Worm (Caenorhabditis elegans) whole organism, late embryonic: ENCODE measurements around the gene C36B7.2.

Experiments used
- F13H6.1 ChIP-seq: sonication (generic microtip); optimal IDR thresholded peaks from 2 replicates; lab custom pipeline; 2016; ENCODE audit warnings: missing genetic modification characterization, missing compliant biosample characterization
- K09A11.1 ChIP-seq: sonication (generic microtip); optimal IDR thresholded peaks from 2 replicates; lab custom pipeline; 2017; ENCODE audit warnings: antibody characterized with exemption, mild to moderate bottlenecking, missing genetic modification characterization, missing compliant biosample characterization; ENCODE audit not compliant: insufficient read depth
- T23F11.4 ChIP-seq: fragments of 200-800 bp; sonication (Bioruptor generic); optimal IDR thresholded peaks from 2 replicates; lab custom pipeline; 2018; ENCODE audit warnings: mild to moderate bottlenecking, missing genetic modification characterization, missing compliant biosample characterization
- Y22D7AL.16 ChIP-seq: sonication (generic microtip); optimal IDR thresholded peaks from 2 replicates; lab custom pipeline; 2016; ENCODE audit warnings: missing genetic modification characterization, missing compliant biosample characterization
- ahr-1 ChIP-seq: sonication (generic microtip); optimal IDR thresholded peaks from 2 replicates; lab custom pipeline; 2016; ENCODE audit warnings: missing genetic modification characterization, missing compliant biosample characterization
- ama-1 ChIP-seq: fragments of 150-350 bp; optimal IDR thresholded peaks from 2 replicates; lab custom pipeline; 2014
- ceh-14 ChIP-seq: sonication (generic microtip); optimal IDR thresholded peaks from 2 replicates; lab custom pipeline; 2016; ENCODE audit warnings: missing genotype, missing genetic modification characterization, missing compliant biosample characterization
- ceh-2 ChIP-seq: sonication (generic microtip); optimal IDR thresholded peaks from 2 replicates; lab custom pipeline; 2016; ENCODE audit warnings: missing genotype, missing genetic modification characterization, missing compliant biosample characterization
- ceh-24 ChIP-seq: sonication (generic microtip); optimal IDR thresholded peaks from 2 replicates; lab custom pipeline; 2016; ENCODE audit warnings: mild to moderate bottlenecking, missing genetic modification characterization, missing compliant biosample characterization
- ceh-34 ChIP-seq: sonication (generic microtip); optimal IDR thresholded peaks from 2 replicates; lab custom pipeline; 2016; ENCODE audit warnings: mild to moderate bottlenecking, missing genetic modification characterization, missing compliant biosample characterization
- ceh-45 ChIP-seq: fragments of 200-800 bp; sonication (Bioruptor generic); IDR thresholded peaks from 2 replicates; pipeline ENCODE4 v1.3.6; 2022; ENCODE audit warnings: missing genetic modification reagents, missing genetic modification characterization, missing compliant biosample characterization
- ceh-48 ChIP-seq: sonication (generic microtip); optimal IDR thresholded peaks from 2 replicates; lab custom pipeline; 2016; ENCODE audit warnings: missing genetic modification characterization, inconsistent platforms, missing compliant biosample characterization
- ceh-6 ChIP-seq: fragments of 200-800 bp; sonication (Bioruptor generic); optimal IDR thresholded peaks from 2 replicates; lab custom pipeline; 2018; ENCODE audit warnings: mild to moderate bottlenecking, missing genetic modification characterization, missing compliant biosample characterization
- ceh-9 ChIP-seq: sonication (generic microtip); optimal IDR thresholded peaks from 2 replicates; lab custom pipeline; 2016; ENCODE audit warnings: mild to moderate bottlenecking, missing genetic modification characterization, inconsistent platforms, missing compliant biosample characterization
- che-1 ChIP-seq: sonication (generic microtip); optimal IDR thresholded peaks from 2 replicates; lab custom pipeline; 2016; ENCODE audit warnings: mild to moderate bottlenecking, missing genetic modification characterization, missing compliant biosample characterization
- dmd-4 ChIP-seq: sonication (generic microtip); optimal IDR thresholded peaks from 2 replicates; lab custom pipeline; 2016; ENCODE audit warnings: borderline replicate concordance, missing genetic modification characterization, missing compliant biosample characterization
- dve-1 ChIP-seq: sonication (generic microtip); optimal IDR thresholded peaks from 2 replicates; lab custom pipeline; 2017; ENCODE audit warnings: antibody characterized with exemption, mild to moderate bottlenecking, missing genetic modification characterization, missing compliant biosample characterization
- elt-2 ChIP-seq: sonication (generic microtip); optimal IDR thresholded peaks from 2 replicates; lab custom pipeline; 2016; ENCODE audit warnings: missing genetic modification reagents, missing genetic modification characterization, missing compliant biosample characterization
- fax-1 ChIP-seq: sonication (generic microtip); optimal IDR thresholded peaks from 2 replicates; lab custom pipeline; 2016; ENCODE audit warnings: missing genotype, missing genetic modification characterization, missing compliant biosample characterization
- fkh-6 ChIP-seq: sonication (generic microtip); optimal IDR thresholded peaks from 2 replicates; lab custom pipeline; 2016; ENCODE audit warnings: missing genetic modification characterization, missing compliant biosample characterization
- gmeb-2 ChIP-seq: sonication (generic microtip); optimal IDR thresholded peaks from 2 replicates; lab custom pipeline; 2016; ENCODE audit warnings: missing genetic modification characterization, inconsistent platforms, missing compliant biosample characterization
- hlh-15 ChIP-seq: sonication (generic microtip); optimal IDR thresholded peaks from 2 replicates; lab custom pipeline; 2016; ENCODE audit warnings: missing genetic modification characterization, missing compliant biosample characterization
- hlh-30 ChIP-seq: sonication (generic microtip); optimal IDR thresholded peaks from 2 replicates; lab custom pipeline; 2017; ENCODE audit warnings: antibody characterized with exemption, missing genetic modification characterization, missing compliant biosample characterization; ENCODE audit not compliant: insufficient read depth
- hlh-6 ChIP-seq: sonication (generic microtip); optimal IDR thresholded peaks from 2 replicates; lab custom pipeline; 2016; ENCODE audit warnings: missing genotype, missing genetic modification characterization, missing compliant biosample characterization
- hlh-8 ChIP-seq: sonication (generic microtip); optimal IDR thresholded peaks from 2 replicates; lab custom pipeline; 2016; ENCODE audit warnings: missing genotype, missing genetic modification characterization, missing compliant biosample characterization
- nhr-11 ChIP-seq: fragments of 150-350 bp; optimal IDR thresholded peaks from 2 replicates; lab custom pipeline; 2014; ENCODE audit warnings: missing biosample characterization, missing genetic modification characterization
- nhr-232 ChIP-seq: sonication (generic microtip); optimal IDR thresholded peaks from 2 replicates; lab custom pipeline; 2016; ENCODE audit warnings: missing genetic modification characterization, missing compliant biosample characterization
- npax-4 ChIP-seq: sonication (generic microtip); optimal IDR thresholded peaks from 2 replicates; lab custom pipeline; 2016; ENCODE audit warnings: missing genetic modification characterization, missing compliant biosample characterization
- odd-2 ChIP-seq: sonication (generic microtip); optimal IDR thresholded peaks from 2 replicates; lab custom pipeline; 2017; ENCODE audit warnings: antibody characterized with exemption, mild to moderate bottlenecking, missing genetic modification characterization, missing compliant biosample characterization
- pat-9 ChIP-seq: fragments of 200-800 bp; sonication (Bioruptor generic); optimal IDR thresholded peaks from 2 replicates; lab custom pipeline; 2018; ENCODE audit warnings: mild to moderate bottlenecking, missing genetic modification characterization, moderate library complexity, missing compliant biosample characterization
- pax-1 ChIP-seq: fragments of 150-350 bp; optimal IDR thresholded peaks from 2 replicates; lab custom pipeline; 2014; ENCODE audit warnings: missing biosample characterization, missing genetic modification characterization
- pqm-1 ChIP-seq: sonication (generic microtip); optimal IDR thresholded peaks from 2 replicates; lab custom pipeline; 2016; ENCODE audit warnings: missing genetic modification characterization, missing compliant biosample characterization
- pros-1 ChIP-seq: fragments of 150-350 bp; optimal IDR thresholded peaks from 2 replicates; lab custom pipeline; 2014; ENCODE audit warnings: missing biosample characterization, missing genetic modification reagents, missing genetic modification characterization
- rnt-1 ChIP-seq: sonication (generic microtip); optimal IDR thresholded peaks from 2 replicates; lab custom pipeline; 2016; ENCODE audit warnings: missing genetic modification characterization, missing compliant biosample characterization
- sox-2 ChIP-seq: fragments of 200-800 bp; sonication (Bioruptor generic); IDR thresholded peaks from 2 replicates; pipeline ENCODE4 v1.3.6; 2022; ENCODE audit warnings: missing genetic modification reagents, missing genetic modification characterization, missing compliant biosample characterization
- sox-4 ChIP-seq: sonication (generic microtip); optimal IDR thresholded peaks from 2 replicates; lab custom pipeline; 2017; ENCODE audit warnings: mild to moderate bottlenecking, missing genetic modification characterization, inconsistent platforms, missing compliant biosample characterization
- tbx-2 ChIP-seq: sonication (generic microtip); optimal IDR thresholded peaks from 2 replicates; lab custom pipeline; 2016; ENCODE audit warnings: missing genetic modification characterization, missing compliant biosample characterization
- ttx-3 ChIP-seq: sonication (generic microtip); optimal IDR thresholded peaks from 2 replicates; lab custom pipeline; 2016; ENCODE audit warnings: missing genetic modification reagents, missing genetic modification characterization, missing compliant biosample characterization
- unc-3 ChIP-seq, 2 experiments: fragments of 200-800 bp in 1 of 2; sonication (Bioruptor generic) in 1 of 2; sonication (generic microtip) in 1 of 2; conservative IDR thresholded peaks in 1 of 2; optimal IDR thresholded peaks in 1 of 2; 2 replicates each; pipeline versions ENCODE4 v1.3.6 to Lab custom; 2016 to 2022; ENCODE audit warnings: missing compliant biosample characterization in 2 of 2, missing genetic modification characterization in 2 of 2, missing genetic modification reagents in 1 of 2
- unc-42 ChIP-seq: sonication (generic microtip); optimal IDR thresholded peaks from 2 replicates; lab custom pipeline; 2016; ENCODE audit warnings: missing genotype, missing genetic modification characterization, missing compliant biosample characterization
- unc-55 ChIP-seq: sonication (generic microtip); optimal IDR thresholded peaks from 2 replicates; lab custom pipeline; 2017; ENCODE audit warnings: missing biosample characterization, missing genetic modification reagents, missing genetic modification characterization

The C36B7.2 gene

ce11 chrX:7143515-7143914, 37.3 kb downstream of the C36B7.2 start, which contains the start of gene alh-10:
Gene alh-10, minus strand, starts transcription at chrX:7143641.
- TF ChIP-seq elt-2, result peak; percentile 27
- no peak for TF ChIP-seq nhr-232
- no peak for TF ChIP-seq fax-1 (tag; lab: Kevin White, UChicago)

ce11 chrX:7149670-7150069, 43.5 kb downstream of the C36B7.2 start:
- TF ChIP-seq unc-42 (tag; lab: Kevin White, UChicago), result no peak
- no peak for TF ChIP-seq fkh-6 (tag; lab: Kevin White, UChicago)
- TF ChIP-seq elt-2, result no peak
- no peak for TF ChIP-seq tbx-2 (tag; lab: Kevin White, UChicago)
- TF ChIP-seq hlh-30, result no peak

ce11 chrX:7151189-7151857, 45.1 kb downstream of the C36B7.2 start, which contains the start of gene lam-2:
Gene lam-2, minus strand, starts transcription at chrX:7151239.
- TF ChIP-seq pros-1 (tag; lab: Kevin White, UChicago) (no peak), elt-2 (peak; percentile 23), pax-1 (tag; lab: Kevin White, UChicago) (peak; percentile 37), hlh-8 (tag; lab: Kevin White, UChicago) (peak; percentile 83), ceh-2 (tag; lab: Kevin White, UChicago) (no peak)

- TF ChIP-seq hlh-6 (tag; lab: Kevin White, UChicago) (no peak), odd-2 (tag; lab: Kevin White, UChicago) (no peak), hlh-8 (tag; lab: Kevin White, UChicago) (no peak), sox-2 (GFP tag; lab: Robert Waterston, UW) (no peak), ceh-48 (no peak), ceh-14 (tag; lab: Kevin White, UChicago) (no peak), ama-1 (lab: Kevin White, UChicago) (no peak), elt-2 (peak; percentile 90), hlh-15 (no peak), dve-1 (tag; lab: Kevin White, UChicago) (no peak), che-1 (tag; lab: Kevin White, UChicago) (no peak), Y22D7AL.16 (tag; lab: Kevin White, UChicago) (no peak), tbx-2 (tag; lab: Kevin White, UChicago) (peak; percentile 2)
These were observed 45.8 kb downstream of the C36B7.2 start for ce11 chrX:7151976-7152528.

- TF ChIP-seq ahr-1 (tag; lab: Kevin White, UChicago), result no peak
- peak; percentile 21 for TF ChIP-seq unc-55 (GFP tag; lab: Kevin White, UChicago)
- no peak for TF ChIP-seq T23F11.4 (GFP tag; lab: Kevin White, UChicago)
- TF ChIP-seq ceh-45 (GFP tag; lab: Robert Waterston, UW), result no peak
- no peak for TF ChIP-seq gmeb-2 (tag; lab: Kevin White, UChicago)
- TF ChIP-seq ceh-48, result no peak
- TF ChIP-seq unc-3 (GFP tag; conservative IDR thresholded peaks at IDR 0.05; lab: Robert Waterston, UW), result no peak
- no peak for TF ChIP-seq unc-3 (tag; optimal IDR thresholded peaks at IDR 0.05; lab: Kevin White, UChicago)
- peak; percentile 44 for TF ChIP-seq tbx-2 (tag; lab: Kevin White, UChicago)
- peak; percentile 15 for TF ChIP-seq pat-9 (tag; lab: Kevin White, UChicago)
- no peak for TF ChIP-seq fax-1 (tag; lab: Kevin White, UChicago)
- TF ChIP-seq npax-4, result no peak
- no peak for TF ChIP-seq ceh-14 (tag; lab: Kevin White, UChicago)
- no peak for TF ChIP-seq nhr-11
- no peak for TF ChIP-seq ceh-9 (tag; lab: Kevin White, UChicago)
- TF ChIP-seq ceh-6 (GFP tag; lab: Kevin White, UChicago), result no peak
- no peak for TF ChIP-seq che-1 (tag; lab: Kevin White, UChicago)
- TF ChIP-seq ceh-24 (tag; lab: Kevin White, UChicago), result no peak
- TF ChIP-seq ttx-3 (tag; lab: Kevin White, UChicago), result no peak
- no peak for TF ChIP-seq F13H6.1 (tag; lab: Kevin White, UChicago)
- no peak for TF ChIP-seq pqm-1 (tag; lab: Kevin White, UChicago)
- no peak for TF ChIP-seq K09A11.1
- TF ChIP-seq sox-4 (tag; lab: Kevin White, UChicago), result peak; percentile 13
- TF ChIP-seq hlh-8 (tag; lab: Kevin White, UChicago), result no peak
- TF ChIP-seq dmd-4 (tag; lab: Kevin White, UChicago), result no peak
- TF ChIP-seq rnt-1, result no peak
- TF ChIP-seq nhr-232, result no peak
- TF ChIP-seq ceh-34 (tag; lab: Kevin White, UChicago), result no peak
- no peak for TF ChIP-seq Y22D7AL.16 (tag; lab: Kevin White, UChicago)
- TF ChIP-seq pros-1 (tag; lab: Kevin White, UChicago), result no peak
These were observed 47.3 kb downstream of the C36B7.2 start for ce11 chrX:7153460-7153859.
